Worm (Caenorhabditis elegans) whole organism, mixed stage, embryonic: Measurements from ENCODE around the gene F22F1.2.
"Not testable (repeated sequence)": the region's sequence is repeated elsewhere in the genome, so short reads cannot be mapped to it uniquely, and the experiment has no call there.

Experiments used
- blmp-1 ChIP-seq: fragments of 150-350 bp; optimal IDR thresholded peaks from 2 replicates; lab custom pipeline; 2014; ENCODE audit warnings: missing biosample characterization, missing genetic modification characterization
- ceh-83 ChIP-seq: fragments of 200-800 bp; sonication (Bioruptor generic); optimal IDR thresholded peaks from 2 replicates; lab custom pipeline; 2018; ENCODE audit warnings: mild to moderate bottlenecking, missing genetic modification characterization, missing compliant biosample characterization
- drap-1 ChIP-seq: fragments of 200-800 bp; sonication (Bioruptor generic); optimal IDR thresholded peaks from 3 replicates; lab custom pipeline; 2018; ENCODE audit warnings: mild to moderate bottlenecking, missing genetic modification characterization, missing compliant biosample characterization
- elt-3 ChIP-seq: fragments of 150-350 bp; optimal IDR thresholded peaks from 2 replicates; lab custom pipeline; 2014; ENCODE audit warnings: missing biosample characterization, missing genetic modification characterization
- lin-32 ChIP-seq: fragments of 200-800 bp; sonication (Bioruptor generic); optimal IDR thresholded peaks from 2 replicates; lab custom pipeline; 2018; ENCODE audit warnings: mild to moderate bottlenecking, missing genetic modification characterization, missing compliant biosample characterization
- lsy-2 ChIP-seq: fragments of 150-350 bp; optimal IDR thresholded peaks from 2 replicates; lab custom pipeline; 2014; ENCODE audit warnings: missing biosample characterization, missing genetic modification characterization
- mep-1 ChIP-seq: fragments of 150-350 bp; optimal IDR thresholded peaks from 2 replicates; lab custom pipeline; 2017; ENCODE audit warnings: missing biosample characterization, missing genetic modification reagents, missing genetic modification characterization, inconsistent platforms
- nhr-12 ChIP-seq: fragments of 150-350 bp; optimal IDR thresholded peaks from 2 replicates; lab custom pipeline; 2014; ENCODE audit warnings: missing biosample characterization, missing genetic modification characterization
- nhr-237 ChIP-seq: fragments of 150-350 bp; optimal IDR thresholded peaks from 2 replicates; lab custom pipeline; 2014; ENCODE audit warnings: missing biosample characterization, missing genetic modification characterization
- nhr-28 ChIP-seq: fragments of 150-350 bp; optimal IDR thresholded peaks from 2 replicates; lab custom pipeline; 2014; ENCODE audit warnings: missing biosample characterization, missing genetic modification characterization
- snpc-4 ChIP-seq: fragments of 150-350 bp; optimal IDR thresholded peaks from 2 replicates; lab custom pipeline; 2014; ENCODE audit warnings: missing biosample characterization, missing genetic modification characterization
- unc-62 ChIP-seq: fragments of 150-350 bp; optimal IDR thresholded peaks from 2 replicates; lab custom pipeline; 2014; ENCODE audit warnings: missing biosample characterization, missing genetic modification reagents, missing genetic modification characterization

DNA sequence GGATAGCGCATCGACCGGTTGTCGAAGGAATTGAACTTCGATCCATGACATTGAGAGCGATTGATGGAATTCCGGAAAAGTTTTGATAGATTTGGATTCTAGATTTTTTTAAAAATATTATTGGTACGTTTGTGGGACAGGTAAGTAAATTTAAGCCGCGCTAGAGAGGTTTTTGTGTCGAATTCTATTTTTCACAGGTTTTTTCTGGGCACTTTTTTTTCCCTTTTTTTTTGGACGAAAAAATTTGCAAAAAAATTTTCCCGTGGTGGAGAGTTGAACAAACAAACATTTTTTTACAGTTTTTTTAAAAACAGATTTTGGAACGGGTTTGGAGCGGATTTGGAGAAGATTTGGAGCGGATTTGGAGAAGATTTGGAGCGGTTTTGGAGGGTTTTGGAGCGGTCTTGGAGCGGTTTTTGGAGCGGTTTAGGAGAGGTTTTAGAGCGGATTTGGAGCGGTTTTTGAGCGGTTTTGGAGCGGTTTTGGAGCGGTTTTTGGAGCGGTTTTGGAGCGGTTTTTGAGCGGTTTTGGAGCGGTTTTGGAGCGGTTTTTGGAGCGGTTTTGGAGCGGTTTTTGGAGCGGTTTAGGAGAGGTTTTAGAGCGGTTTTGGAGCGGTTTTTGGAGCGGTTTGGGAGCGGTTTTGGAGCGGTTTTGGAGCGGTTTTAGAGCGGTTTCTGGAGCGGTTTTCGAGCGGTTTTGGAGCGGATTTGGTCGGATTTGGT is 31.2 kb upstream of the F22F1.2 start, which contains the start of gene C17H11.4:
- not testable (repeated sequence) for TF ChIP-seq lsy-2 (tag; lab: Kevin White, UChicago); nhr-12; unc-62; mep-1 (tag; lab: Kevin White, UChicago); nhr-28 (tag; lab: Kevin White, UChicago); lin-32 (GFP tag; lab: Kevin White, UChicago); snpc-4; drap-1; elt-3 (tag; lab: Kevin White, UChicago); nhr-237 (tag; lab: Kevin White, UChicago); blmp-1 (tag; lab: Kevin White, UChicago)
- TF ChIP-seq ceh-83 = peak; percentile 42
